Worm (Caenorhabditis elegans): ENCODE results near the gene spsb-2.

The spsb-2 gene

DNA sequence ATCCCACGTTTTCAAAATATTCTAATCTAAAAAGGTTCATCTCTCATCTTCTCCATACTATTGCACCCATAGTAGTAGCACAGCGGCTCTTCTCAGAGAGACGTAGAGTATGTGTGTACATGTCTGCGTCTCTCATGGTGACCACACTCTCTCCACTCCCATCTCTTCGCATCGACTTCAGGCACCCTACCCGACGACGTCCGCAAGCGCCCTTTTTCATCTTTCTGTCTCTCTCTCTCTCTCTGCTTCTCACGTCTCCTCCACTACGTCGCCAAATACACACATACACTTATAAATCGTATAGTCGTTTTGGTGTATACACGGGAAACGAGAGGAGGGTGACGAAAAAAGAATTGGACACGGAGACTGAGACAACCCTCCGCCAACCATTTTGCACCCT is 25.7 kb downstream of the spsb-2 start:
- TF ChIP-seq ceh-36 (tag; optimal IDR thresholded peaks at IDR 0.05) (no peak), ceh-13 (GFP tag; optimal IDR thresholded peaks at IDR 0.05) (no peak), hmg-4 (GFP tag; optimal IDR thresholded peaks at IDR 0.05) (no peak), tbx-11 (GFP tag; IDR thresholded peaks at IDR 0.05) (no peak), ama-1 (optimal IDR thresholded peaks at IDR 0.05) (no peak), tbx-37 (GFP tag; conservative IDR thresholded peaks at IDR 0.05) (no peak), aly-1 (tag; optimal IDR thresholded peaks at IDR 0.05) (no peak), F13C5.2 (tag; optimal IDR thresholded peaks at IDR 0.05) (no peak), B0310.2 (tag; optimal IDR thresholded peaks at IDR 0.05) (no peak), hnd-1 (tag; optimal IDR thresholded peaks at IDR 0.05) (no peak), ets-7 (tag; optimal IDR thresholded peaks at IDR 0.05) (no peak), flt-1 (GFP tag; IDR thresholded peaks at IDR 0.05) (no peak), hmbx-1 (tag; optimal IDR thresholded peaks at IDR 0.05) (no peak), tra-4 (tag; optimal IDR thresholded peaks at IDR 0.05) (no peak)

ce11 chrII:15256932-15257331 is 26.8 kb downstream of the spsb-2 start:
- TF ChIP-seq tbx-37 (GFP tag; conservative IDR thresholded peaks at IDR 0.05): no peak
- TF ChIP-seq ets-7 (tag; optimal IDR thresholded peaks at IDR 0.05): no peak
- no peak for TF ChIP-seq F13C5.2 (tag; optimal IDR thresholded peaks at IDR 0.05)
- TF ChIP-seq hmbx-1 (tag; optimal IDR thresholded peaks at IDR 0.05): no peak
- TF ChIP-seq tra-4 (tag; optimal IDR thresholded peaks at IDR 0.05): no peak
- TF ChIP-seq sea-1 (GFP tag; conservative IDR thresholded peaks at IDR 0.05): no peak
- TF ChIP-seq pes-1 (GFP tag; IDR thresholded peaks at IDR 0.05): no peak
- no peak for TF ChIP-seq ceh-13 (GFP tag; optimal IDR thresholded peaks at IDR 0.05)
- TF ChIP-seq aly-1 (tag; optimal IDR thresholded peaks at IDR 0.05): no peak
- TF ChIP-seq flt-1 (GFP tag; IDR thresholded peaks at IDR 0.05): no peak
- TF ChIP-seq B0310.2 (tag; optimal IDR thresholded peaks at IDR 0.05): no peak

ce11 chrII:15258668-15259067 is 28.5 kb downstream of the spsb-2 start:
- TF ChIP-seq aly-1 (tag; optimal IDR thresholded peaks at IDR 0.05) (no peak), ama-1 (optimal IDR thresholded peaks at IDR 0.05) (no peak), flt-1 (GFP tag; IDR thresholded peaks at IDR 0.05) (no peak), hnd-1 (tag; optimal IDR thresholded peaks at IDR 0.05) (no peak), tbx-37 (GFP tag; conservative IDR thresholded peaks at IDR 0.05) (no peak), ets-7 (tag; optimal IDR thresholded peaks at IDR 0.05) (no peak), scrt-1 (GFP tag; IDR thresholded peaks at IDR 0.05) (no peak), ceh-13 (GFP tag; optimal IDR thresholded peaks at IDR 0.05) (no peak), pes-1 (GFP tag; IDR thresholded peaks at IDR 0.05) (no peak), ceh-36 (tag; optimal IDR thresholded peaks at IDR 0.05) (no peak), B0310.2 (tag; optimal IDR thresholded peaks at IDR 0.05) (no peak), F13C5.2 (tag; optimal IDR thresholded peaks at IDR 0.05) (no peak), hmg-4 (GFP tag; optimal IDR thresholded peaks at IDR 0.05) (no peak), hmbx-1 (tag; optimal IDR thresholded peaks at IDR 0.05) (no peak), tra-4 (tag; optimal IDR thresholded peaks at IDR 0.05) (no peak), sea-1 (GFP tag; conservative IDR thresholded peaks at IDR 0.05) (no peak), tbx-11 (GFP tag; IDR thresholded peaks at IDR 0.05) (no peak)

DNA sequence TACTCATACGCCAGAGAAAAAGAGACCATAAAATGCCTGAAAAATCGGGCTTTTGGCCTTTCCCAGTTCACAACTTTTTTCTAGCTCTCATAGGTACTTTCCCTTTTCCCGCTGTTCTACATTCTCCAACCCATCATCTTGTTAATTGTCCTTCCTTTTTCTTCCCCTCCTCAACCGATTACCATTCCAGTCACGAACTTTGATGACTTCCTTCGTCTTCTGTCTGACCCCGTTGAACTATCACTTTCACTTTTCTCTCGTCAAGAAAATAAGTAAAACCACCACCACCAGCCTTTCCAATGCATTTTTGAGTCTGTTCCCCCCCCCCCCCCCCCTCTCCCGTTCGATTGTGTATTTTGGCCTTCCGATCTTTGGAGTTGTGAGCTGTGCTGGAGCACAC is 30.4 kb downstream of the spsb-2 start:
- TF ChIP-seq B0310.2 (tag; optimal IDR thresholded peaks at IDR 0.05): no peak
- no peak for TF ChIP-seq ama-1 (optimal IDR thresholded peaks at IDR 0.05)
- no peak for TF ChIP-seq aly-1 (tag; optimal IDR thresholded peaks at IDR 0.05)
- TF ChIP-seq sea-1 (GFP tag; conservative IDR thresholded peaks at IDR 0.05): no peak
- TF ChIP-seq F13C5.2 (tag; optimal IDR thresholded peaks at IDR 0.05): no peak
- no peak for TF ChIP-seq ceh-36 (tag; optimal IDR thresholded peaks at IDR 0.05)
- TF ChIP-seq hmbx-1 (tag; optimal IDR thresholded peaks at IDR 0.05): no peak
- TF ChIP-seq ceh-13 (GFP tag; optimal IDR thresholded peaks at IDR 0.05): no peak
- no peak for TF ChIP-seq scrt-1 (GFP tag; IDR thresholded peaks at IDR 0.05)
- TF ChIP-seq hnd-1 (tag; optimal IDR thresholded peaks at IDR 0.05): no peak
- TF ChIP-seq pes-1 (GFP tag; IDR thresholded peaks at IDR 0.05): no peak
- TF ChIP-seq ets-7 (tag; optimal IDR thresholded peaks at IDR 0.05): no peak

DNA sequence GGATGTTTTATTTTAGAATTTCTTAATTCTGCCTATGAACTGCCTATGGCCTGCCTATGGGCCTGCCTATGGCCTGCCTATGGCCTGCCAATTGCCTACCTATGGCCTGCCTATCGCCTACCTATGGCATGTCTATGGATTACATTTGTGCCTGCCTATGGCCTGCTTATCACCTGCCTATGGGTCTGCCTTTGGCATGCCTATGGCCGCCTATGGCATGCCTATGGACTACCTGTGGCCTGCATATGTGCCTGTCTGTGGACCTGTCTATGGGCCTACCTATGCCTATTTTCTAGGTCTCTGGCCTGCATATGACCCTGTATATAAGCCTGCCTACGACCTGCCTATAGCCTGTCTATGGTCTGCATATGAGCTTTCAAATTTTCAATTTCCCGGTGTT is 30.9 kb downstream of the spsb-2 start:
- TF ChIP-seq scrt-1 (GFP tag; IDR thresholded peaks at IDR 0.05) (no peak), tbx-11 (GFP tag; IDR thresholded peaks at IDR 0.05) (peak; percentile 47; the same call in 1 of the 2 replicates)

ce11 chrII:15263054-15263755 is 33.1 kb downstream of the spsb-2 start:
- TF ChIP-seq F13C5.2 (tag; optimal IDR thresholded peaks at IDR 0.05) (peak; percentile 38), sea-1 (GFP tag; conservative IDR thresholded peaks at IDR 0.05) (0 out of 2 replicates have a peak, but pooled peaks have one; percentile 42), hmg-4 (GFP tag; optimal IDR thresholded peaks at IDR 0.05) (peak; percentile 77), B0310.2 (tag; optimal IDR thresholded peaks at IDR 0.05) (no peak)

DNA sequence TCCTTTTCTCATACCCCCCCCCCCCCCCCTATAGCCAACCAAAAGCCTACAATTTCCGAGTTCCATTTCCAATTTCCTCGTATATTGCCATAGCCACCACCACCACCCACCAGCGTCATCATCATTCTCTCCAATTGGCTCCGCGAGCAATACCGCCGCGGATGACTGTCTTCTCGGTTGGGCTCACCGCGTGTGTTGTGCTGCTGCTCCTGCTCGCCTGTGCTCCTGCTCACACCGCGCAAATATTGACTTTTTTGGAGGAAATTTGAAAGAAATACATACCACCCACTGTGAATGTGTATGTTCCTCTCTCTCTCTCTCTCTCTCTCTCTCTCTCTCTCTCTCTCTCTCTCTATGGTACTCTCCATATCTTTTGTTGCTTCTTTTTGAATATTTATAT is 34.5 kb downstream of the spsb-2 start:
- TF ChIP-seq hmg-4 (GFP tag; optimal IDR thresholded peaks at IDR 0.05) (peak; percentile 44), B0310.2 (tag; optimal IDR thresholded peaks at IDR 0.05) (no peak)

ce11 chrII:15265469-15265868 is 35.3 kb downstream of the spsb-2 start:
- TF ChIP-seq tra-4 (tag; optimal IDR thresholded peaks at IDR 0.05) (no peak), B0310.2 (tag; optimal IDR thresholded peaks at IDR 0.05) (no peak), flt-1 (GFP tag; IDR thresholded peaks at IDR 0.05) (no peak), hmbx-1 (tag; optimal IDR thresholded peaks at IDR 0.05) (no peak), ceh-13 (GFP tag; optimal IDR thresholded peaks at IDR 0.05) (no peak), ets-7 (tag; optimal IDR thresholded peaks at IDR 0.05) (no peak), hmg-4 (GFP tag; optimal IDR thresholded peaks at IDR 0.05) (no peak), scrt-1 (GFP tag; IDR thresholded peaks at IDR 0.05) (no peak), aly-1 (tag; optimal IDR thresholded peaks at IDR 0.05) (no peak), tbx-37 (GFP tag; conservative IDR thresholded peaks at IDR 0.05) (no peak), tbx-11 (GFP tag; IDR thresholded peaks at IDR 0.05) (no peak), F13C5.2 (tag; optimal IDR thresholded peaks at IDR 0.05) (no peak)
